Worm (Caenorhabditis elegans): ENCODE measurements around the gene C18A3.10.

C18A3.10 gene

DNA sequence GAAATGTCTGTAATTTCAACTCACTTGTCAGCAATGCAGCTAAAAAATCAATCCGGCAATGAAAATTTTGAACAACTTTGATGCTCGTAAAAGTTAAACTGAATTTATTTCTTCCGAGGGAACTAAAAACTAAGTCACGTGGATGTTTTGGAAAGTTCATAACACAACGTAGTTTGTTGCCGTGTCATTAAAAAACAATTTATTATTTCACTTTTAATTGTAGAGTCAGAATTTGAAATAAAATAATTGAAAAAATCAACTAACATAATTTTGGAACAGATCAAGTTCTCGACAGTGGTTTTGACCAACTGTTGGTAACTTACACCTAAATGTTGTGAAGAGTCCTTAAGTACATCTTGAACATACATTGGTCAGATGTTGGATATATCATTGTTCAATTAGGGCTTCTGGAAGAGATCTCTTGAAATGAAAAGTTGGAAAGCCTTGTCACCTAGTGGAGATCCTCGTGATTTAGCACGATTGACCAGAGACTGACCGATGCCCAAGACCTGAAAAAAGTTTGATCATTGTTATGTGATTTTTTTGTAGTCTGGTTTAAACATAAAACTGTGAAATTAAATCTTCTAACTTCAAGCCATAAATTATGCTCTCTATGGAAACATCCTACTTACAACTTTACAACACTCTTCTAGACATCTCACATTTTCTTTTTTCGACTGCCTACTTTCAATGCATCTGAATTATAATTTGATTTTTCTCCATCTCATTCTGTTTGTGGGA lies 14.9 kb upstream of the C18A3.10 start, which contains the start of the genes C18A3.7 and C18A3.11:
Gene C18A3.7 (minus strand): TSS at position 101 of the 741 bp plus-strand sequence.
Gene C18A3.11 (plus strand): TSS at position 691 of the 741 bp plus-strand sequence.
- no peak for TF ChIP-seq ceh-88 (GFP tag; IDR thresholded peaks at IDR 0.05)
- no peak for TF ChIP-seq unc-30 (tag; optimal IDR thresholded peaks at IDR 0.05)
- no peak for TF ChIP-seq ztf-4 (tag; optimal IDR thresholded peaks at IDR 0.05)
- no peak for TF ChIP-seq unc-98 (GFP tag; IDR thresholded peaks at IDR 0.05)
- TF ChIP-seq lin-15B (tag; optimal IDR thresholded peaks at IDR 0.05) = no peak
- no peak for TF ChIP-seq aha-1 (tag; optimal IDR thresholded peaks at IDR 0.05)
- no peak for TF ChIP-seq ets-5 (GFP tag; IDR thresholded peaks at IDR 0.05)
- TF ChIP-seq fkh-10 (GFP tag; optimal IDR thresholded peaks at IDR 0.05) = no peak
- TF ChIP-seq nhr-84 (tag; optimal IDR thresholded peaks at IDR 0.05) = no peak
- no peak for TF ChIP-seq irx-1 (tag; optimal IDR thresholded peaks at IDR 0.05)
- no peak for TF ChIP-seq lin-39 (tag; optimal IDR thresholded peaks at IDR 0.05)
- no peak for TF ChIP-seq nhr-90 (tag; optimal IDR thresholded peaks at IDR 0.05; ENCODE audit: poor library complexity)
- no peak for TF ChIP-seq xbp-1 (tag; optimal IDR thresholded peaks at IDR 0.05)
- TF ChIP-seq egl-27 (tag; optimal IDR thresholded peaks at IDR 0.05) = no peak
- no peak for TF ChIP-seq pqm-1 (tag; optimal IDR thresholded peaks at IDR 0.05)
- TF ChIP-seq mab-9 (GFP tag; IDR thresholded peaks at IDR 0.05) = no peak
- no peak for TF ChIP-seq pax-3 (tag; optimal IDR thresholded peaks at IDR 0.05)

DNA sequence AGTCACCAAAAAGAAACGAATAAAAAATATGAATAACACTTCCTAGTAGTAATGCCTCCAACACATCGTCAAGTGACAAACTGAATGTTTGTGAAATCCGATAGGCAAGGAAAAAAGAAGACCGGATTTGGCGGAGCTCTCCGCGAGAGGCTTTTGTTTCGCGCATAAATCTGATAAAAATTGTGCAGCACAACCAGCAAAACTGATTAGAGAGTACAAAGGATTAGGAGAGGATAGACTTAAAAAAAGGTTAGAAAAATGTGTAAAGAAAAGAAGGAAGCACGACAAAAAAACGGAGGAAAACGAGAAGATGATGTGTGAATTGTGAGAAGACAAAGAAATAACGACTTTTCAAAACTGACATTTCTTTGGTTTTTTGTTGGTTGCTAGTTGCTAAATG lies 12.1 kb upstream of the C18A3.10 start, which contains the start of gene rab-3:
Gene rab-3 (minus strand): TSS at position 147 of the 400 bp plus-strand sequence.
- TF ChIP-seq ces-1 (GFP tag; optimal IDR thresholded peaks at IDR 0.05) (peak; percentile 57), efl-1 (optimal IDR thresholded peaks at IDR 0.05) (no peak), efl-1 (GFP tag; optimal IDR thresholded peaks at IDR 0.05 in 1 of 2) (no peak), mdl-1 (tag; optimal IDR thresholded peaks at IDR 0.05) (no peak), ceh-88 (GFP tag; IDR thresholded peaks at IDR 0.05) (no peak), fkh-10 (GFP tag; optimal IDR thresholded peaks at IDR 0.05) (peak; percentile 91), lsy-2 (tag; optimal IDR thresholded peaks at IDR 0.05) (no peak), egl-27 (tag; optimal IDR thresholded peaks at IDR 0.05) (no peak), aly-2 (tag; optimal IDR thresholded peaks at IDR 0.05) (no peak), hpl-2 (GFP tag; optimal IDR thresholded peaks at IDR 0.05) (no peak), ceh-82 (tag; optimal IDR thresholded peaks at IDR 0.05) (peak in 1 of 3 experiments; percentile 11), efl-3 (GFP tag; optimal IDR thresholded peaks at IDR 0.05) (no peak), unc-30 (tag; optimal IDR thresholded peaks at IDR 0.05) (no peak), zip-4 (GFP tag; optimal IDR thresholded peaks at IDR 0.05) (no peak), nhr-28 (tag; optimal IDR thresholded peaks at IDR 0.05) (no peak), lin-14 (GFP tag; optimal IDR thresholded peaks at IDR 0.05) (peak; percentile 62), ceh-8 (GFP tag; optimal IDR thresholded peaks at IDR 0.05) (no peak), snpc-4 (tag; optimal IDR thresholded peaks at IDR 0.05) (no peak), rnt-1 (tag; optimal IDR thresholded peaks at IDR 0.05) (no peak), unc-98 (GFP tag; IDR thresholded peaks at IDR 0.05) (no peak), ceh-90 (tag; optimal IDR thresholded peaks at IDR 0.05) (no peak), nhr-47 (tag; optimal IDR thresholded peaks at IDR 0.05) (no peak), ets-5 (GFP tag; IDR thresholded peaks at IDR 0.05) (no peak), nhr-76 (tag; optimal IDR thresholded peaks at IDR 0.05) (no peak), xbp-1 (tag; optimal IDR thresholded peaks at IDR 0.05) (no peak), ama-1 (optimal IDR thresholded peaks at IDR 0.05) (no peak), sox-4 (tag; optimal IDR thresholded peaks at IDR 0.05) (no peak), mep-1 (tag; optimal IDR thresholded peaks at IDR 0.05) (no peak), C04F5.9 (tag; optimal IDR thresholded peaks at IDR 0.05) (no peak), unc-86 (tag; optimal IDR thresholded peaks at IDR 0.05) (no peak)

DNA sequence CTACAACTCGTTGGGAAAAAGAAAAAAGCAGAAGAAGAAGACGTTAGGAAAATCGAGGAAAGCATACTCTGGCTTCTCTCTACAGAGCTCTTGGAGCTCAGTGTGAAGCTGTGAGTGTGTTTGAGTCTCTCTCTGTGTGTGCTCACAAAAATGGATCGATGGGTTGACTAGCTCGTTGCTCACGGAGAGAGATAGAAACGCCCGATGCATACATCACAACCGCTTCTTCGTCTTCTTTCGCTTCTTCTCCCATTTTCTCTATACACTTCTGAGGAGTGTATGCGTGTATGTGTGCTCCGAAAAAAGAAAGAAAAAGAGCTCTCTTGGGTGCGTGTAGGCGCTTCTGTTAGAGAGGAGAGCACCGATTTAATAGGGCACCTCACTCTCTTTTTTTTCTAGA lies 9.4 kb upstream of the C18A3.10 start:
- no peak for TF ChIP-seq blmp-1 (tag; optimal IDR thresholded peaks at IDR 0.05)
- TF ChIP-seq aly-2 (tag; optimal IDR thresholded peaks at IDR 0.05) = no peak
- no peak for TF ChIP-seq elt-2 (tag; optimal IDR thresholded peaks at IDR 0.05)
- no peak for TF ChIP-seq snpc-4 (tag; optimal IDR thresholded peaks at IDR 0.05)
- peak; percentile 65 for TF ChIP-seq swsn-7 (tag; optimal IDR thresholded peaks at IDR 0.05)
- no peak for TF ChIP-seq nhr-84 (tag; optimal IDR thresholded peaks at IDR 0.05)
- TF ChIP-seq ceh-82 (tag; optimal IDR thresholded peaks at IDR 0.05) = peak in 2 of 3 experiments; percentile 35 to 86
- no peak for TF ChIP-seq nhr-11 (tag; optimal IDR thresholded peaks at IDR 0.05)
- TF ChIP-seq zag-1 (tag; optimal IDR thresholded peaks at IDR 0.05) = peak; percentile 70
- TF ChIP-seq dpl-1 (GFP tag; optimal IDR thresholded peaks at IDR 0.05) = peak in 1 of 3 experiments; percentile 39
- 0 out of 2 replicates have a peak, but pooled peaks have one; percentile 25 for TF ChIP-seq mab-9 (GFP tag; IDR thresholded peaks at IDR 0.05)
- no peak for TF ChIP-seq pqm-1 (tag; optimal IDR thresholded peaks at IDR 0.05)
- TF ChIP-seq lin-13 (GFP tag; optimal IDR thresholded peaks at IDR 0.05) = peak; percentile 49
- TF ChIP-seq unc-86 (tag; optimal IDR thresholded peaks at IDR 0.05) = peak; percentile 67
- TF ChIP-seq dsc-1 (tag; optimal IDR thresholded peaks at IDR 0.05) = peak; percentile 0
- TF ChIP-seq fos-1 (tag; optimal IDR thresholded peaks at IDR 0.05) = peak; percentile 64
- peak; percentile 33 for TF ChIP-seq skn-1 (tag; optimal IDR thresholded peaks at IDR 0.05)

All from whole organism, L1 larva.